Fruit fly (Drosophila melanogaster) whole organism, prepupa: ENCODE data around the gene Hsp67Bc.

ENCODE experiments used
- CG10669 ChIP-seq: fragments of 200-800 bp; sonication (Bioruptor generic); optimal IDR thresholded peaks from 3 replicates; lab custom pipeline; 2018; ENCODE audit warnings: missing biosample characterization, mild to moderate bottlenecking, missing genetic modification characterization, moderate library complexity
- CG1621 ChIP-seq: fragments of 200-800 bp; sonication (Bioruptor generic); optimal IDR thresholded peaks from 3 replicates; lab custom pipeline; 2018; ENCODE audit warnings: missing biosample characterization, mild to moderate bottlenecking, missing genetic modification characterization
- CG16779 ChIP-seq: fragments of 200-800 bp; sonication (Bioruptor generic); optimal IDR thresholded peaks from 3 replicates; lab custom pipeline; 2017; ENCODE audit warnings: missing biosample characterization, mild to moderate bottlenecking, missing genetic modification characterization
- CG4318 ChIP-seq: fragments of 200-800 bp; sonication (Bioruptor generic); optimal IDR thresholded peaks from 3 replicates; lab custom pipeline; 2017; ENCODE audit warnings: missing biosample characterization, mild to moderate bottlenecking, missing genetic modification characterization
- CG6854 ChIP-seq: fragments of 200-800 bp; sonication (Bioruptor generic); optimal IDR thresholded peaks from 2 replicates; lab custom pipeline; 2017; ENCODE audit warnings: missing biosample characterization, mild to moderate bottlenecking, missing genetic modification characterization
- cyc ChIP-seq: fragments of 200-800 bp; sonication (Bioruptor generic); optimal IDR thresholded peaks from 3 replicates; lab custom pipeline; 2016; ENCODE audit warnings: missing biosample characterization, missing genetic modification characterization
- eg ChIP-seq: fragments of 200-800 bp; sonication (Bioruptor generic); IDR thresholded peaks from 3 replicates; pipeline ENCODE4 v1.3.6; 2022; ENCODE audit warnings: missing biosample characterization, missing genetic modification characterization
- fkh ChIP-seq: fragments of 200-800 bp; sonication (Bioruptor generic); optimal IDR thresholded peaks from 3 replicates; lab custom pipeline; 2017; ENCODE audit warnings: missing biosample characterization, mild to moderate bottlenecking, missing genetic modification characterization, moderate library complexity

dm6 chr3L:9340839-9341238 lies 31.5 kb downstream of the Hsp67Bc start:
- no peak for TF ChIP-seq CG16779 (tag; lab: Kevin White, UChicago)
- no peak for TF ChIP-seq CG6854 (GFP tag; lab: Kevin White, UChicago)
- no peak for TF ChIP-seq CG1621 (tag; lab: Kevin White, UChicago)
- no peak for TF ChIP-seq cyc (GFP tag; lab: Kevin White, UChicago)
- no peak for TF ChIP-seq CG10669 (GFP tag; lab: Kevin White, UChicago)
- no peak for TF ChIP-seq CG4318 (GFP tag; lab: Kevin White, UChicago)
- peak; percentile 34 for TF ChIP-seq fkh (GFP tag; lab: Kevin White, UChicago)
- TF ChIP-seq eg: no peak
